Worm (Caenorhabditis elegans): ENCODE measurements around the gene cisd-1.

- TF ChIP-seq atf-7 (tag; optimal IDR thresholded peaks at IDR 0.05) (no peak), ztf-22 (GFP tag; optimal IDR thresholded peaks at IDR 0.05) (no peak), Y95B8A.8 (GFP tag; IDR thresholded peaks at IDR 0.05) (no peak), mel-28 (tag; optimal IDR thresholded peaks at IDR 0.05; ENCODE audit: borderline replicate concordance) (no peak), unc-62 (GFP tag; optimal IDR thresholded peaks at IDR 0.05) (no peak), sptf-2 (GFP tag; optimal IDR thresholded peaks at IDR 0.05) (no peak), snpc-4 (GFP tag; optimal IDR thresholded peaks at IDR 0.05) (no peak), snpc-4 (tag; optimal IDR thresholded peaks at IDR 0.05) (no peak)
Measured at ce11 chrII:11428599-11428998, 40.8 kb downstream of the cisd-1 start.

Measured in whole organism, young adult.